Fruit fly (Drosophila melanogaster): Measurements from ENCODE around the gene Diedel.

The Diedel gene

dm6 chr3R:29512306-29513044 is 18.8 kb downstream of the Diedel start:
- TF ChIP-seq fu2 (GFP tag; optimal IDR thresholded peaks at IDR 0.05) (no peak), Med (GFP tag) (peak; percentile 4), CG2120 (GFP tag; optimal IDR thresholded peaks at IDR 0.05) (no peak), CG14860 (GFP tag; IDR thresholded peaks at IDR 0.05; ENCODE audit: partially characterized antibody) (no peak), abd-A (tag; optimal IDR thresholded peaks at IDR 0.05) (peak; percentile 96), hkb (optimal IDR thresholded peaks at IDR 0.05) (no peak), hkb (GFP tag; IDR thresholded peaks at IDR 0.05) (no peak), oc (tag; optimal IDR thresholded peaks at IDR 0.05) (peak; percentile 60), CG4707 (GFP tag; optimal IDR thresholded peaks at IDR 0.05) (no peak), run (tag; optimal IDR thresholded peaks at IDR 0.05) (peak; percentile 37), Myb (GFP tag; optimal IDR thresholded peaks at IDR 0.05) (no peak), hbn (GFP tag; IDR thresholded peaks at IDR 0.05; ENCODE audit: partially characterized antibody) (no peak), CG12769 (tag; optimal IDR thresholded peaks at IDR 0.05) (peak; percentile 51), crol (GFP tag; IDR thresholded peaks at IDR 0.05) (peak; percentile 54), sd (tag; optimal IDR thresholded peaks at IDR 0.05) (peak; percentile 50), pzg (GFP tag; optimal IDR thresholded peaks at IDR 0.05) (no peak), eyg (GFP tag; optimal IDR thresholded peaks at IDR 0.05) (no peak), E2f1 (GFP tag; IDR thresholded peaks at IDR 0.05) (no peak), pnt (GFP tag; optimal IDR thresholded peaks at IDR 0.05) (no peak), fd102C (GFP tag; optimal IDR thresholded peaks at IDR 0.05) (no peak), Hmx (GFP tag; optimal IDR thresholded peaks at IDR 0.05) (no peak), shn (GFP tag; optimal IDR thresholded peaks at IDR 0.05) (no peak), Vsx1 (GFP tag; optimal IDR thresholded peaks at IDR 0.05) (peak; percentile 36), CG18619 (GFP tag; optimal IDR thresholded peaks at IDR 0.05) (no peak), Rfx (GFP tag; IDR thresholded peaks at IDR 0.05) (no peak), CG15479 (GFP tag; optimal IDR thresholded peaks at IDR 0.05) (no peak), Tbp (GFP tag; optimal IDR thresholded peaks at IDR 0.05) (no peak), vvl (GFP tag; IDR thresholded peaks at IDR 0.05) (peak; percentile 87), trem (tag; optimal IDR thresholded peaks at IDR 0.05) (no peak), CG13775 (GFP tag; optimal IDR thresholded peaks at IDR 0.05) (no peak), sug (tag; optimal IDR thresholded peaks at IDR 0.05) (no peak), CG9609 (GFP tag; optimal IDR thresholded peaks at IDR 0.05) (no peak), Sry-β (GFP tag; optimal IDR thresholded peaks at IDR 0.05) (peak; percentile 88), CG30431 (GFP tag; optimal IDR thresholded peaks at IDR 0.05) (no peak), CG9727 (GFP tag; optimal IDR thresholded peaks at IDR 0.05) (no peak), row (GFP tag; IDR thresholded peaks at IDR 0.05) (peak; percentile 55), CG3163 (GFP tag; optimal IDR thresholded peaks at IDR 0.05) (no peak), chinmo (GFP tag; IDR thresholded peaks at IDR 0.05; ENCODE audit: partially characterized antibody) (peak; percentile 68; the same call in 1 of the 4 replicates), ken (GFP tag; IDR thresholded peaks at IDR 0.05) (no peak), Awh (GFP tag; IDR thresholded peaks at IDR 0.05) (peak; percentile 95), Nf-YC (tag; optimal IDR thresholded peaks at IDR 0.05) (peak; percentile 16), CG12104 (GFP tag; optimal IDR thresholded peaks at IDR 0.05) (no peak), CG15269 (tag; optimal IDR thresholded peaks at IDR 0.05) (peak; percentile 0)
